Fruit fly (Drosophila melanogaster) whole organism, embryonic: ENCODE data around the gene eIF3h.

Source experiments
- BtbVII ChIP-seq: fragments of 200-800 bp; sonication (Bioruptor generic); optimal IDR thresholded peaks from 3 replicates; lab custom pipeline; 2017; ENCODE audit warnings: missing biosample characterization, mild to moderate bottlenecking, missing genetic modification characterization
- CG10147 ChIP-seq: fragments of 200-800 bp; sonication (Bioruptor generic); optimal IDR thresholded peaks from 2 replicates; lab custom pipeline; 2019; ENCODE audit warnings: missing biosample characterization, mild to moderate bottlenecking, missing genetic modification characterization, moderate library complexity
- CG10209 ChIP-seq: fragments of 200-800 bp; sonication (Bioruptor generic); optimal IDR thresholded peaks from 3 replicates; lab custom pipeline; 2017; ENCODE audit warnings: missing biosample characterization, mild to moderate bottlenecking, missing genetic modification characterization, missing genetic modification reagents
- CG10274 ChIP-seq: fragments of 200-800 bp; sonication (Bioruptor generic); optimal IDR thresholded peaks from 3 replicates; lab custom pipeline; 2017; ENCODE audit warnings: missing biosample characterization, mild to moderate bottlenecking, missing genetic modification characterization
- CG10959 ChIP-seq: fragments of 200-800 bp; sonication (Bioruptor generic); IDR thresholded peaks from 2 replicates; pipeline ENCODE4 v1.3.6; 2022; ENCODE audit warnings: missing biosample characterization, missing genetic modification characterization
- CG11093 ChIP-seq: fragments of 200-800 bp; sonication (Bioruptor generic); IDR thresholded peaks from 3 replicates; pipeline ENCODE4 v1.3.6; 2022; ENCODE audit warnings: missing biosample characterization, missing genetic modification characterization
- CG13296 ChIP-seq: fragments of 200-800 bp; sonication (Bioruptor generic); optimal IDR thresholded peaks from 3 replicates; lab custom pipeline; 2018; ENCODE audit warnings: missing biosample characterization, mild to moderate bottlenecking, missing genetic modification characterization
- CG14441 ChIP-seq: fragments of 200-800 bp; sonication (Bioruptor generic); IDR thresholded peaks from 2 replicates; pipeline ENCODE4 v1.3.6; 2022; ENCODE audit warnings: missing biosample characterization, missing genetic modification characterization
- CG15073 ChIP-seq: fragments of 200-800 bp; sonication (Bioruptor generic); optimal IDR thresholded peaks from 2 replicates; lab custom pipeline; 2016; ENCODE audit warnings: missing biosample characterization, missing genetic modification characterization
- CG15601 ChIP-seq: fragments of 200-800 bp; sonication (Bioruptor generic); optimal IDR thresholded peaks from 3 replicates; lab custom pipeline; 2019; ENCODE audit warnings: missing biosample characterization, mild to moderate bottlenecking, missing genetic modification characterization, moderate library complexity
- CG17328 ChIP-seq: fragments of 200-800 bp; sonication (Bioruptor generic); IDR thresholded peaks from 2 replicates; pipeline ENCODE4 v1.3.6; 2022; ENCODE audit warnings: missing biosample characterization, missing genetic modification characterization
- CG17361 ChIP-seq: fragments of 200-800 bp; sonication (Bioruptor generic); IDR thresholded peaks from 3 replicates; pipeline ENCODE4 v1.3.6; 2022; ENCODE audit warnings: missing biosample characterization, missing genetic modification characterization
- CG1832 ChIP-seq: fragments of 200-800 bp; sonication (Bioruptor generic); optimal IDR thresholded peaks from 2 replicates; lab custom pipeline; 2017; ENCODE audit warnings: missing biosample characterization, mild to moderate bottlenecking, missing genetic modification characterization, inconsistent platforms
- CG2116 ChIP-seq: fragments of 200-800 bp; sonication (Bioruptor generic); optimal IDR thresholded peaks from 3 replicates; lab custom pipeline; 2018; ENCODE audit warnings: missing biosample characterization, mild to moderate bottlenecking, missing genetic modification characterization
- CG2678 ChIP-seq: fragments of 200-800 bp; sonication (Bioruptor generic); optimal IDR thresholded peaks from 3 replicates; lab custom pipeline; 2019; ENCODE audit warnings: missing biosample characterization, mild to moderate bottlenecking, missing genetic modification characterization, moderate library complexity
- CG3407 ChIP-seq: fragments of 200-800 bp; sonication (Bioruptor generic); optimal IDR thresholded peaks from 2 replicates; lab custom pipeline; 2018; ENCODE audit warnings: missing biosample characterization, mild to moderate bottlenecking, missing genetic modification characterization
- CG6175 ChIP-seq: fragments of 200-800 bp; sonication (Bioruptor generic); IDR thresholded peaks from 3 replicates; pipeline ENCODE4 v1.3.6; 2022; ENCODE audit warnings: missing biosample characterization, missing genetic modification characterization
- D19A ChIP-seq: fragments of 200-800 bp; optimal IDR thresholded peaks from 3 replicates; lab custom pipeline; 2019; ENCODE audit warnings: missing biosample characterization, mild to moderate bottlenecking, missing genetic modification characterization, moderate library complexity
- Deaf1 ChIP-seq: fragments of 200-800 bp; optimal IDR thresholded peaks from 3 replicates; lab custom pipeline; 2019; ENCODE audit warnings: missing biosample characterization, mild to moderate bottlenecking, missing genetic modification characterization, moderate library complexity
- Dip3 ChIP-seq: fragments of 200-800 bp; sonication (Bioruptor generic); optimal IDR thresholded peaks from 3 replicates; lab custom pipeline; 2016; ENCODE audit warnings: missing biosample characterization, missing genetic modification characterization
- HLHmδ ChIP-seq: fragments of 200-800 bp; sonication (Bioruptor generic); optimal IDR thresholded peaks from 2 replicates; lab custom pipeline; 2018; ENCODE audit warnings: missing biosample characterization, mild to moderate bottlenecking, missing genetic modification characterization, moderate library complexity
- Hmr ChIP-seq: fragments of 200-800 bp; sonication (Bioruptor generic); optimal IDR thresholded peaks from 3 replicates; lab custom pipeline; 2017; ENCODE audit warnings: mild to moderate bottlenecking, missing biosample characterization, missing genetic modification reagents, missing genetic modification characterization
- Hmx ChIP-seq: fragments of 200-800 bp; sonication (Bioruptor generic); optimal IDR thresholded peaks from 2 replicates; lab custom pipeline; 2016; ENCODE audit warnings: missing biosample characterization, missing genetic modification characterization
- ab ChIP-seq: fragments of 200-800 bp; sonication (Bioruptor generic); optimal IDR thresholded peaks from 2 replicates; lab custom pipeline; 2016; ENCODE audit warnings: missing biosample characterization, missing genetic modification characterization
- ac ChIP-seq: fragments of 200-800 bp; sonication (Bioruptor generic); optimal IDR thresholded peaks from 3 replicates; lab custom pipeline; 2017; ENCODE audit warnings: missing biosample characterization, mild to moderate bottlenecking, missing genetic modification characterization
- btn ChIP-seq: fragments of 200-800 bp; sonication (Bioruptor generic); optimal IDR thresholded peaks from 2 replicates; lab custom pipeline; 2016; ENCODE audit warnings: missing biosample characterization, missing genetic modification characterization
- crol ChIP-seq: fragments of 200-800 bp; sonication (Bioruptor generic); IDR thresholded peaks from 2 replicates; pipeline ENCODE4 v1.3.6; 2022; ENCODE audit warnings: missing biosample characterization, missing genetic modification characterization
- crp ChIP-seq, 2 experiments: fragments of 200-800 bp; sonication (Bioruptor generic); optimal IDR thresholded peaks; 2 replicates in 1 of 2; 3 replicates in 1 of 2; lab custom pipeline; 2017; ENCODE audit warnings: missing biosample characterization in 2 of 2, missing genetic modification characterization in 2 of 2, mild to moderate bottlenecking in 1 of 2, moderate library complexity in 1 of 2
- dm ChIP-seq: fragments of 200-800 bp; sonication (Bioruptor generic); optimal IDR thresholded peaks from 3 replicates; lab custom pipeline; 2016; ENCODE audit warnings: missing biosample characterization, missing genetic modification characterization
- exex ChIP-seq: fragments of 200-800 bp; sonication (Bioruptor generic); optimal IDR thresholded peaks from 4 replicates; lab custom pipeline; 2018; ENCODE audit warnings: missing biosample characterization, mild to moderate bottlenecking, missing genetic modification characterization, moderate library complexity
- ham ChIP-seq: fragments of 200-800 bp; sonication (Bioruptor generic); IDR thresholded peaks from 2 replicates; pipeline ENCODE4 v1.3.6; 2022; ENCODE audit warnings: missing biosample characterization, missing genetic modification characterization
- hb ChIP-seq: fragments of 200-800 bp; sonication (Bioruptor generic); IDR thresholded peaks from 3 replicates; pipeline ENCODE4 v1.3.6; 2022; ENCODE audit warnings: missing biosample characterization, missing genetic modification characterization; ENCODE audit not compliant: partially characterized antibody
- hkb ChIP-seq, 2 experiments: fragments of 200-800 bp in 1 of 2; fragments of >200 bp in 1 of 2; sonication (Bioruptor generic) in 1 of 2; IDR thresholded peaks in 1 of 2; optimal IDR thresholded peaks in 1 of 2; 2 replicates each; pipeline versions ENCODE4 v1.3.6 to Lab custom; 2017 to 2022; ENCODE audit warnings: missing biosample characterization in 1 of 2, missing genetic modification characterization in 1 of 2
- hth ChIP-seq: fragments of >200 bp; optimal IDR thresholded peaks from 2 replicates; lab custom pipeline; 2017; ENCODE audit warnings: inconsistent platforms
- kni ChIP-seq: fragments of 200-800 bp; sonication (Bioruptor generic); optimal IDR thresholded peaks from 3 replicates; lab custom pipeline; 2017; ENCODE audit warnings: mild to moderate bottlenecking, missing biosample characterization, missing genetic modification reagents, missing genetic modification characterization
- mirr ChIP-seq: fragments of 200-800 bp; sonication (Bioruptor generic); optimal IDR thresholded peaks from 3 replicates; lab custom pipeline; 2018; ENCODE audit warnings: missing biosample characterization, mild to moderate bottlenecking, missing genetic modification characterization
- org-1 ChIP-seq: fragments of 200-800 bp; sonication (Bioruptor generic); optimal IDR thresholded peaks from 2 replicates; lab custom pipeline; 2017; ENCODE audit warnings: missing biosample characterization, missing genetic modification characterization
- sens ChIP-seq: fragments of 200-800 bp; sonication (Bioruptor generic); peaks from one replicate; lab custom pipeline; 2016; ENCODE audit warnings: missing biosample characterization, missing genetic modification characterization
- sqz ChIP-seq: fragments of 200-800 bp; sonication (Bioruptor generic); optimal IDR thresholded peaks from 3 replicates; lab custom pipeline; 2018; ENCODE audit warnings: missing biosample characterization, mild to moderate bottlenecking, missing genetic modification characterization
- tin ChIP-seq: fragments of 200-800 bp; sonication (Bioruptor generic); optimal IDR thresholded peaks from 3 replicates; lab custom pipeline; 2016; ENCODE audit warnings: missing biosample characterization, missing genetic modification characterization
- vvl ChIP-seq: fragments of 200-800 bp; sonication (Bioruptor generic); IDR thresholded peaks from 2 replicates; pipeline ENCODE4 v1.3.6; 2022; ENCODE audit warnings: missing biosample characterization, missing genetic modification characterization
- zen ChIP-seq: fragments of 200-800 bp; sonication (Bioruptor generic); optimal IDR thresholded peaks from 3 replicates; lab custom pipeline; 2018; ENCODE audit warnings: missing biosample characterization, mild to moderate bottlenecking, missing genetic modification characterization, moderate library complexity

eIF3h gene

dm6 chr2L:5037402-5037860, 15.5 kb downstream of the eIF3h start, which contains the start of the genes CG14042 and SP555 (continued):
- TF ChIP-seq CG15073 (GFP tag; lab: Kevin White, UChicago) (no peak), btn (GFP tag; lab: Kevin White, UChicago) (no peak), CG17361 (GFP tag; lab: Robert Waterston, UW) (no peak), mirr (no peak), Hmx (GFP tag; lab: Kevin White, UChicago) (no peak), CG6175 (no peak), kni (GFP tag; lab: Kevin White, UChicago) (no peak), CG10147 (GFP tag; lab: Kevin White, UChicago) (no peak), CG3407 (GFP tag; lab: Kevin White, UChicago) (no peak), exex (no peak), HLHmδ (no peak), sqz (GFP tag; lab: Kevin White, UChicago) (peak; percentile 63), Dip3 (GFP tag; lab: Kevin White, UChicago) (no peak), BtbVII (GFP tag; lab: Kevin White, UChicago) (no peak), CG2116 (GFP tag; lab: Kevin White, UChicago) (no peak), zen (no peak), CG13296 (GFP tag; lab: Kevin White, UChicago) (no peak), hkb (optimal IDR thresholded peaks at IDR 0.05; lab: Kevin White, UChicago) (no peak), hkb (GFP tag; IDR thresholded peaks at IDR 0.05; lab: Robert Waterston, UW) (no peak), CG14441 (GFP tag; lab: Robert Waterston, UW) (no peak), CG17328 (GFP tag; lab: Robert Waterston, UW) (no peak), hb (GFP tag; lab: Robert Waterston, UW) (no peak), CG11093 (no peak), sens (GFP tag; lab: Kevin White, UChicago) (peak; percentile 20), CG10209 (no peak), org-1 (GFP tag; lab: Kevin White, UChicago) (no peak), CG10274 (GFP tag; lab: Kevin White, UChicago) (no peak), ham (GFP tag; lab: Robert Waterston, UW) (no peak), vvl (peak; percentile 76), Deaf1 (tag; lab: Kevin White, UChicago) (peak; percentile 56), CG1832 (GFP tag; lab: Kevin White, UChicago) (no peak), Hmr (no peak), hth (lab: Kevin White, UChicago) (no peak), crp (GFP tag; optimal IDR thresholded peaks at IDR 0.05; lab: Kevin White, UChicago) (no peak), D19A (no peak), ab (GFP tag; lab: Kevin White, UChicago) (no peak), CG15601 (tag; lab: Kevin White, UChicago) (no peak), CG10959 (GFP tag; lab: Robert Waterston, UW) (no peak), ac (no peak), CG2678 (no peak), dm (GFP tag; lab: Kevin White, UChicago) (no peak), tin (GFP tag; lab: Kevin White, UChicago) (no peak), crol (GFP tag; lab: Robert Waterston, UW) (peak; percentile 92)
- TF ChIP-seq, all 482 proteins: peak for 36
